Fruit fly (Drosophila melanogaster): ENCODE data around the gene betaGlu.
A peak's percentile ranks its signal among the peaks of the same experiment; 100 is the strongest.

betaGlu gene

DNA sequence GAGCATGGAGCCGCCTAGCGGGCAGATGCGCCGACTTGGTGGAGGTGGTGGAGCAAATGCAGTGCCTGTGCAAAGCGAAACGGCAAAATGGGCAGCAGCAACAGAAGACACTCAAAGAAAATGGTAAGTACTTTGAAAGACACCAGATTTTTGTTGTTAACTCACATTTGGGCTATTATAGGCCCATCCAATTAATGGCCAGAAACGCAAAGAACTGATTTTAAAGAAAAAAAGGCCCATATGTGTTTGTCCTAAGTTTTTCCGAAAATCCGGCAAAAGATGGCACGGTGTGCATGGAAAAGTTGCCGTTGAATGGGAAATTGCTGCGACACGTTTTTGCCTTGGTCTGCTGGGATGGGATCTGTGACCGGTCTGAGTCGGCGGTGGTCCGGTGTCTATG lies 3.5 kb downstream of the betaGlu start (continued):
- peak; percentile 47 for TF ChIP-seq CG7368 (GFP tag; optimal IDR thresholded peaks at IDR 0.05)
- TF ChIP-seq Blimp-1 (GFP tag; optimal IDR thresholded peaks at IDR 0.05), result no peak
- TF ChIP-seq pdm3 (GFP tag; optimal IDR thresholded peaks at IDR 0.05), result peak; percentile 57
- TF ChIP-seq CG11902 (GFP tag; optimal IDR thresholded peaks at IDR 0.05), result no peak
- TF ChIP-seq net (GFP tag; optimal IDR thresholded peaks at IDR 0.05), result peak; percentile 52
- peak; percentile 88 for TF ChIP-seq eg (GFP tag; IDR thresholded peaks at IDR 0.05)
- TF ChIP-seq CG9139 (GFP tag; optimal IDR thresholded peaks at IDR 0.05), result no peak
- TF ChIP-seq CG6808 (GFP tag; optimal IDR thresholded peaks at IDR 0.05), result peak; percentile 19
- TF ChIP-seq CG8632 (GFP tag; optimal IDR thresholded peaks at IDR 0.05), result no peak
- no peak for TF ChIP-seq Met (GFP tag; optimal IDR thresholded peaks at IDR 0.05)
- peak; percentile 81 for TF ChIP-seq achi (GFP tag; optimal IDR thresholded peaks at IDR 0.05)
- TF ChIP-seq salr (GFP tag; optimal IDR thresholded peaks at IDR 0.05), result peak in 1 of 2 experiments; percentile 35
- peak; percentile 12 for TF ChIP-seq spab (GFP tag; optimal IDR thresholded peaks at IDR 0.05)
- no peak for TF ChIP-seq lz (GFP tag; optimal IDR thresholded peaks at IDR 0.05)
- TF ChIP-seq Sox15 (GFP tag; optimal IDR thresholded peaks at IDR 0.05), result no peak
- peak; percentile 86 for TF ChIP-seq CG8119 (GFP tag; IDR thresholded peaks at IDR 0.05)
- peak; percentile 38 for TF ChIP-seq svp (GFP tag)
- no peak for TF ChIP-seq vri (GFP tag; optimal IDR thresholded peaks at IDR 0.05)
- TF ChIP-seq CG15336 (GFP tag; IDR thresholded peaks at IDR 0.05), result peak; percentile 88
- no peak for TF ChIP-seq CG6792 (GFP tag; optimal IDR thresholded peaks at IDR 0.05)
- TF ChIP-seq CG3032 (tag; optimal IDR thresholded peaks at IDR 0.05), result peak; percentile 12
- no peak for TF ChIP-seq Sox102F (GFP tag; optimal IDR thresholded peaks at IDR 0.05)
- no peak for TF ChIP-seq CG34406 (GFP tag; optimal IDR thresholded peaks at IDR 0.05)
- no peak for TF ChIP-seq fkh (GFP tag; optimal IDR thresholded peaks at IDR 0.05)
- no peak for TF ChIP-seq esn (GFP tag; optimal IDR thresholded peaks at IDR 0.05)
- TF ChIP-seq fd59A (GFP tag; optimal IDR thresholded peaks at IDR 0.05), result no peak
- peak; percentile 81 for TF ChIP-seq CG3919 (GFP tag; optimal IDR thresholded peaks at IDR 0.05)
- TF ChIP-seq Ets21C (GFP tag; optimal IDR thresholded peaks at IDR 0.05), result no peak
- TF ChIP-seq CG6163 (GFP tag; IDR thresholded peaks at IDR 0.05), result peak; percentile 83

DNA sequence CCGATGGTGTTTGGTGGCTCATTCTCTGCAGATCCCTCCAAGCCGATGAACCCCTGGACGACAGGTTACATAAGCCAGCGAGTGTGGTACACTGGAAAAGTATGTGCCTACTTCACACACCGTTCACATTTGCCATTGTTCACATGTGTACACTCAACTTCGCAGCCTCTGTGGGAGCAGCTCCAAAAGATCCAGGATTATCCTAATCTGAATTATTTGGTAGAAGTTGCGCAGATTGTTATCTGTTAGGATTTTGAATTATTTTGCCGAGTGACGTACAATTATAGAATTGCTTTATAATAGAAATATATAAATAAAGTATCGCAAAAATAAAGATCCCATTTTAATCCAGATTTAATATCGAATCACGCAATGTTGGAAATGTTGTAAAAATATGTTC lies 4.1 kb downstream of the betaGlu start:
- TF ChIP-seq net (GFP tag; optimal IDR thresholded peaks at IDR 0.05) (peak; percentile 32), CG15336 (GFP tag; IDR thresholded peaks at IDR 0.05) (peak; percentile 63), spab (GFP tag; optimal IDR thresholded peaks at IDR 0.05) (peak; percentile 29), CG8632 (GFP tag; optimal IDR thresholded peaks at IDR 0.05) (peak; percentile 43), CG10669 (GFP tag; optimal IDR thresholded peaks at IDR 0.05) (peak; percentile 41), fkh (GFP tag; optimal IDR thresholded peaks at IDR 0.05) (no peak), CG6276 (GFP tag; optimal IDR thresholded peaks at IDR 0.05) (peak; percentile 58), Hr39 (GFP tag; optimal IDR thresholded peaks at IDR 0.05) (no peak), Met (GFP tag; optimal IDR thresholded peaks at IDR 0.05) (no peak), CG9139 (GFP tag; optimal IDR thresholded peaks at IDR 0.05) (no peak), salr (GFP tag; optimal IDR thresholded peaks at IDR 0.05) (peak in 1 of 2 experiments; percentile 51), dac (GFP tag; optimal IDR thresholded peaks at IDR 0.05) (peak; percentile 28), Blimp-1 (GFP tag; optimal IDR thresholded peaks at IDR 0.05) (peak; percentile 5), CG6854 (GFP tag; optimal IDR thresholded peaks at IDR 0.05) (no peak), CG6808 (GFP tag; optimal IDR thresholded peaks at IDR 0.05) (peak; percentile 48), CG11762 (GFP tag; optimal IDR thresholded peaks at IDR 0.05; ENCODE audit: insufficient read depth) (peak; percentile 36), fd59A (GFP tag; optimal IDR thresholded peaks at IDR 0.05) (no peak), OdsH (GFP tag; optimal IDR thresholded peaks at IDR 0.05) (peak; percentile 71), svp (GFP tag) (peak; percentile 78), CG8119 (GFP tag; IDR thresholded peaks at IDR 0.05) (peak; percentile 60), Sox14 (GFP tag; optimal IDR thresholded peaks at IDR 0.05) (peak; percentile 4), CG1621 (tag; optimal IDR thresholded peaks at IDR 0.05) (no peak), Eip75B (GFP tag; optimal IDR thresholded peaks at IDR 0.05) (no peak), eg (GFP tag; IDR thresholded peaks at IDR 0.05) (no peak), Sox102F (GFP tag; optimal IDR thresholded peaks at IDR 0.05) (no peak), Hr4 (GFP tag; optimal IDR thresholded peaks at IDR 0.05) (peak; percentile 75), CG34406 (GFP tag; optimal IDR thresholded peaks at IDR 0.05) (peak; percentile 50), CG8319 (GFP tag; optimal IDR thresholded peaks at IDR 0.05) (peak; percentile 27), Ets96B (tag; optimal IDR thresholded peaks at IDR 0.05) (peak; percentile 30), CG16779 (tag; optimal IDR thresholded peaks at IDR 0.05) (peak; percentile 28), CG3032 (tag; optimal IDR thresholded peaks at IDR 0.05) (peak; percentile 33), CG6792 (GFP tag; optimal IDR thresholded peaks at IDR 0.05) (peak; percentile 31), ss (GFP tag; optimal IDR thresholded peaks at IDR 0.05) (no peak), CG3919 (GFP tag; optimal IDR thresholded peaks at IDR 0.05) (peak; percentile 53), dsx (GFP tag; optimal IDR thresholded peaks at IDR 0.05; ENCODE audit: poor library complexity, severe bottlenecking) (no peak), vri (GFP tag; optimal IDR thresholded peaks at IDR 0.05) (no peak), Ets21C (GFP tag; optimal IDR thresholded peaks at IDR 0.05) (no peak), CG11294 (GFP tag; IDR thresholded peaks at IDR 0.05) (no peak), CG6163 (GFP tag; IDR thresholded peaks at IDR 0.05) (no peak)

All from whole organism, prepupa.